Fruit fly (Drosophila melanogaster) whole organism, embryonic: Measurements from ENCODE around the gene CG15308.

Experiments
- Abd-B ChIP-seq: fragments of 200-800 bp; sonication (Bioruptor generic); optimal IDR thresholded peaks from 2 replicates; lab custom pipeline; 2018; ENCODE audit warnings: missing biosample characterization, mild to moderate bottlenecking, missing genetic modification characterization, moderate library complexity
- Ada2b ChIP-seq: fragments of 200-800 bp; sonication (Bioruptor generic); IDR thresholded peaks from 2 replicates; pipeline ENCODE4 v1.3.6; 2022; ENCODE audit warnings: missing biosample characterization, missing genetic modification characterization
- Bteb2 ChIP-seq: fragments of 200-800 bp; sonication (Bioruptor generic); optimal IDR thresholded peaks from 2 replicates; lab custom pipeline; 2016; ENCODE audit warnings: missing biosample characterization, missing genetic modification characterization
- CG10147 ChIP-seq: fragments of 200-800 bp; sonication (Bioruptor generic); optimal IDR thresholded peaks from 2 replicates; lab custom pipeline; 2019; ENCODE audit warnings: missing biosample characterization, mild to moderate bottlenecking, missing genetic modification characterization, moderate library complexity
- CG10321 ChIP-seq: fragments of 200-800 bp; sonication (Bioruptor generic); IDR thresholded peaks from 2 replicates; pipeline ENCODE4 v1.3.6; 2022; ENCODE audit warnings: missing biosample characterization, missing genetic modification characterization
- CG10979 ChIP-seq: fragments of 200-800 bp; sonication (Bioruptor generic); optimal IDR thresholded peaks from 2 replicates; lab custom pipeline; 2018; ENCODE audit warnings: missing biosample characterization, mild to moderate bottlenecking, missing genetic modification characterization, moderate library complexity
- CG11247 ChIP-seq: fragments of 200-800 bp; sonication (Bioruptor generic); IDR thresholded peaks from 2 replicates; pipeline ENCODE4 v1.3.6; 2022; ENCODE audit warnings: missing biosample characterization, missing genetic modification characterization
- CG11560 ChIP-seq: fragments of 200-800 bp; sonication (Bioruptor generic); IDR thresholded peaks from 3 replicates; pipeline ENCODE4 v1.3.6; 2022; ENCODE audit warnings: missing biosample characterization, missing genetic modification characterization
- CG14014 ChIP-seq: fragments of 200-800 bp; sonication (Bioruptor generic); IDR thresholded peaks from 2 replicates; pipeline ENCODE4 v1.3.6; 2022; ENCODE audit warnings: missing biosample characterization, missing genetic modification characterization
- CG15479 ChIP-seq: fragments of 200-800 bp; sonication (Bioruptor generic); optimal IDR thresholded peaks from 3 replicates; lab custom pipeline; 2019; ENCODE audit warnings: missing biosample characterization, mild to moderate bottlenecking, missing genetic modification characterization, moderate library complexity
- CG17361 ChIP-seq: fragments of 200-800 bp; sonication (Bioruptor generic); IDR thresholded peaks from 3 replicates; pipeline ENCODE4 v1.3.6; 2022; ENCODE audit warnings: missing biosample characterization, missing genetic modification characterization
- CG17385 ChIP-seq: fragments of 200-800 bp; sonication (Bioruptor generic); optimal IDR thresholded peaks from 3 replicates; lab custom pipeline; 2018; ENCODE audit warnings: missing biosample characterization, mild to moderate bottlenecking, missing genetic modification characterization
- CG18011 ChIP-seq: fragments of 200-800 bp; sonication (Bioruptor generic); optimal IDR thresholded peaks from 2 replicates; lab custom pipeline; 2017; ENCODE audit warnings: missing biosample characterization, missing genetic modification characterization, mild to moderate bottlenecking, moderate library complexity, missing genotype
- CG3726 ChIP-seq: fragments of 200-800 bp; sonication (Bioruptor generic); IDR thresholded peaks from 3 replicates; pipeline ENCODE4, ENCODE4 v1.3.6; 2022; ENCODE audit warnings: missing biosample characterization, missing genetic modification characterization
- CG3838 ChIP-seq: fragments of 200-800 bp; sonication (Bioruptor generic); optimal IDR thresholded peaks from 3 replicates; lab custom pipeline; 2016; ENCODE audit warnings: missing biosample characterization, missing genetic modification characterization
- CG4282 ChIP-seq: fragments of 200-800 bp; sonication (Bioruptor generic); optimal IDR thresholded peaks from 2 replicates; lab custom pipeline; 2016; ENCODE audit warnings: missing biosample characterization, missing genetic modification characterization
- CG4854 ChIP-seq: fragments of 200-800 bp; sonication (Bioruptor generic); optimal IDR thresholded peaks from 2 replicates; lab custom pipeline; 2016; ENCODE audit warnings: missing biosample characterization, missing genetic modification characterization, inconsistent platforms
- CG8388 ChIP-seq: fragments of 200-800 bp; sonication (Bioruptor generic); optimal IDR thresholded peaks from 2 replicates; lab custom pipeline; 2019; ENCODE audit warnings: missing biosample characterization, mild to moderate bottlenecking, missing genetic modification characterization, moderate library complexity
- CG8765 ChIP-seq: fragments of 200-800 bp; sonication (Bioruptor generic); IDR thresholded peaks from 2 replicates; pipeline ENCODE4 v1.3.6; 2022; ENCODE audit warnings: missing biosample characterization, missing genetic modification characterization
- CG9609 ChIP-seq: fragments of 200-800 bp; sonication (Bioruptor generic); optimal IDR thresholded peaks from 3 replicates; lab custom pipeline; 2016; ENCODE audit warnings: missing biosample characterization, missing genetic modification characterization
- Chrac-16 ChIP-seq: fragments of 200-800 bp; sonication (Bioruptor generic); optimal IDR thresholded peaks from 3 replicates; lab custom pipeline; 2016; ENCODE audit warnings: missing biosample characterization, missing genetic modification characterization
- D19B ChIP-seq: fragments of 200-800 bp; sonication (Bioruptor generic); optimal IDR thresholded peaks from 2 replicates; lab custom pipeline; 2017; ENCODE audit warnings: missing biosample characterization, mild to moderate bottlenecking, missing genetic modification characterization
- Ets97D ChIP-seq: fragments of 200-800 bp; sonication (Bioruptor generic); optimal IDR thresholded peaks from 3 replicates; lab custom pipeline; 2016; ENCODE audit warnings: missing biosample characterization, missing genetic modification characterization
- Fer1 ChIP-seq: fragments of 200-800 bp; sonication (Bioruptor generic); optimal IDR thresholded peaks from 2 replicates; lab custom pipeline; 2017; ENCODE audit warnings: missing biosample characterization, mild to moderate bottlenecking, missing genetic modification characterization
- HmgZ ChIP-seq: fragments of 200-800 bp; sonication (Bioruptor generic); optimal IDR thresholded peaks from 2 replicates; lab custom pipeline; 2018; ENCODE audit warnings: missing biosample characterization, mild to moderate bottlenecking, missing genetic modification characterization
- Hmx ChIP-seq: fragments of 200-800 bp; sonication (Bioruptor generic); optimal IDR thresholded peaks from 2 replicates; lab custom pipeline; 2016; ENCODE audit warnings: missing biosample characterization, missing genetic modification characterization
- Hr3 ChIP-seq: fragments of 200-800 bp; sonication (Bioruptor generic); optimal IDR thresholded peaks from 3 replicates; lab custom pipeline; 2016; ENCODE audit warnings: missing biosample characterization, missing genetic modification characterization
- Lhr ChIP-seq: fragments of 200-800 bp; sonication (Bioruptor generic); optimal IDR thresholded peaks from 3 replicates; lab custom pipeline; 2017; ENCODE audit warnings: mild to moderate bottlenecking, missing biosample characterization, missing genetic modification reagents, missing genetic modification characterization
- Sox100B ChIP-seq: fragments of 200-800 bp; sonication (Bioruptor generic); optimal IDR thresholded peaks from 3 replicates; lab custom pipeline; 2018; ENCODE audit warnings: missing biosample characterization, mild to moderate bottlenecking, missing genetic modification characterization
- Spps ChIP-seq: fragments of 200-800 bp; sonication (Bioruptor generic); optimal IDR thresholded peaks from 2 replicates; lab custom pipeline; 2018; ENCODE audit warnings: missing biosample characterization, mild to moderate bottlenecking, missing genetic modification characterization
- Trl ChIP-seq, 3 experiments: fragments of >200 bp in 2 of 3; fragments of 200-800 bp in 1 of 3; sonication (Bioruptor generic) in 1 of 3; optimal IDR thresholded peaks; 2 replicates in 1 of 3; 3 replicates in 2 of 3; lab custom pipeline; 2016 to 2017; ENCODE audit warnings: missing biosample characterization in 1 of 3, missing genetic modification characterization in 1 of 3
- bowl ChIP-seq: fragments of 200-800 bp; sonication (Bioruptor generic); IDR thresholded peaks from 2 replicates; pipeline ENCODE4 v1.3.6; 2022; ENCODE audit warnings: missing biosample characterization, missing genetic modification characterization
- chm ChIP-seq: fragments of 200-800 bp; sonication (Bioruptor generic); IDR thresholded peaks from 2 replicates; pipeline ENCODE4 v1.3.6; 2022; ENCODE audit warnings: missing biosample characterization, missing genetic modification characterization
- da ChIP-seq: fragments of 200-800 bp; sonication (Bioruptor generic); optimal IDR thresholded peaks from 2 replicates; lab custom pipeline; 2016; ENCODE audit warnings: missing biosample characterization, missing genetic modification characterization
- disco-r ChIP-seq: fragments of 200-800 bp; sonication (Bioruptor generic); optimal IDR thresholded peaks from 2 replicates; lab custom pipeline; 2016; ENCODE audit warnings: missing biosample characterization, missing genetic modification characterization
- dysf ChIP-seq: fragments of 200-800 bp; sonication (Bioruptor generic); IDR thresholded peaks from 3 replicates; pipeline ENCODE4 v1.3.6; 2022; ENCODE audit warnings: missing biosample characterization, missing genetic modification characterization
- eyg ChIP-seq: fragments of 200-800 bp; sonication (Bioruptor generic); optimal IDR thresholded peaks from 3 replicates; lab custom pipeline; 2016; ENCODE audit warnings: missing biosample characterization, missing genetic modification characterization
- ftz-f1 ChIP-seq: fragments of 200-800 bp; sonication (Bioruptor generic); optimal IDR thresholded peaks from 2 replicates; lab custom pipeline; 2016; ENCODE audit warnings: missing biosample characterization, missing genetic modification characterization
- gcm ChIP-seq: fragments of 200-800 bp; sonication (Bioruptor generic); optimal IDR thresholded peaks from 2 replicates; lab custom pipeline; 2019; ENCODE audit warnings: missing biosample characterization, mild to moderate bottlenecking, missing genetic modification characterization, moderate library complexity
- gro ChIP-seq: fragments of 200-800 bp; sonication (Bioruptor generic); optimal IDR thresholded peaks from 2 replicates; lab custom pipeline; 2016; ENCODE audit warnings: missing biosample characterization, missing genetic modification characterization
- ham ChIP-seq: fragments of 200-800 bp; sonication (Bioruptor generic); IDR thresholded peaks from 2 replicates; pipeline ENCODE4 v1.3.6; 2022; ENCODE audit warnings: missing biosample characterization, missing genetic modification characterization
- inv ChIP-seq: fragments of 200-800 bp; sonication (Bioruptor generic); IDR thresholded peaks from 2 replicates; pipeline ENCODE4 v1.3.6; 2022; ENCODE audit warnings: missing biosample characterization, missing genetic modification characterization; ENCODE audit not compliant: partially characterized antibody
- kah ChIP-seq: fragments of 200-800 bp; sonication (Bioruptor generic); optimal IDR thresholded peaks from 2 replicates; lab custom pipeline; 2018; ENCODE audit warnings: missing biosample characterization, mild to moderate bottlenecking, missing genetic modification characterization
- kay ChIP-seq: fragments of 200-800 bp; sonication (Bioruptor generic); optimal IDR thresholded peaks from 2 replicates; lab custom pipeline; 2016; ENCODE audit warnings: missing biosample characterization, missing genetic modification characterization
- mirr ChIP-seq: fragments of 200-800 bp; sonication (Bioruptor generic); optimal IDR thresholded peaks from 3 replicates; lab custom pipeline; 2018; ENCODE audit warnings: missing biosample characterization, mild to moderate bottlenecking, missing genetic modification characterization
- otp ChIP-seq: fragments of 200-800 bp; sonication (Bioruptor generic); IDR thresholded peaks from 3 replicates; pipeline ENCODE4, ENCODE4 v1.3.6; 2022; ENCODE audit warnings: missing biosample characterization, missing genetic modification characterization
- pzg ChIP-seq: fragments of 200-800 bp; sonication (Bioruptor generic); optimal IDR thresholded peaks from 3 replicates; lab custom pipeline; 2018; ENCODE audit warnings: missing biosample characterization, mild to moderate bottlenecking, missing genetic modification characterization, moderate library complexity
- sens ChIP-seq: fragments of 200-800 bp; sonication (Bioruptor generic); peaks from one replicate; lab custom pipeline; 2016; ENCODE audit warnings: missing biosample characterization, missing genetic modification characterization
- sisA ChIP-seq: fragments of 200-800 bp; sonication (Bioruptor generic); IDR thresholded peaks from 2 replicates; pipeline ENCODE4 v1.3.6; 2022; ENCODE audit warnings: missing biosample characterization, missing genetic modification characterization
- slp2 ChIP-seq: fragments of 200-800 bp; sonication (Bioruptor generic); optimal IDR thresholded peaks from 2 replicates; lab custom pipeline; 2016; ENCODE audit warnings: missing biosample characterization, missing genetic modification characterization
- vvl ChIP-seq: fragments of 200-800 bp; sonication (Bioruptor generic); IDR thresholded peaks from 2 replicates; pipeline ENCODE4 v1.3.6; 2022; ENCODE audit warnings: missing biosample characterization, missing genetic modification characterization

Gene CG15308

dm6 chrX:10232497-10232896, 13.6 kb upstream of the CG15308 start (continued):
- TF ChIP-seq kay (GFP tag; lab: Kevin White, UChicago) (peak; percentile 43), sisA (GFP tag; lab: Robert Waterston, UW) (peak; percentile 30; the same call in 1 of the 2 replicates), CG4854 (GFP tag; lab: Kevin White, UChicago) (no peak), eyg (GFP tag; lab: Kevin White, UChicago) (peak; percentile 40), Abd-B (GFP tag; lab: Kevin White, UChicago) (peak; percentile 66), gcm (peak; percentile 81), CG10321 (GFP tag; lab: Robert Waterston, UW) (peak; percentile 51; the same call in 1 of the 2 replicates), CG10979 (tag; lab: Kevin White, UChicago) (peak; percentile 62), Trl (optimal IDR thresholded peaks at IDR 0.05; lab: Kevin White, UChicago) (no peak), Trl (GFP tag; optimal IDR thresholded peaks at IDR 0.05; lab: Kevin White, UChicago) (no peak), CG17361 (GFP tag; lab: Robert Waterston, UW) (peak; percentile 84), mirr (GFP tag; lab: Kevin White, UChicago) (no peak), CG14014 (0 out of 2 replicates have a peak, but pooled peaks have one; percentile 48), bowl (GFP tag; lab: Robert Waterston, UW) (peak; percentile 36; the same call in 1 of the 2 replicates), CG11247 (0 out of 2 replicates have a peak, but pooled peaks have one; percentile 22), gro (no peak), vvl (GFP tag; lab: Robert Waterston, UW) (peak; percentile 52), Spps (tag; lab: Kevin White, UChicago) (no peak), CG3838 (peak; percentile 41), CG11560 (tag; lab: Robert Waterston, UW) (no peak), slp2 (GFP tag; lab: Kevin White, UChicago) (peak; percentile 20), disco-r (GFP tag; lab: Kevin White, UChicago) (peak; percentile 44), Fer1 (GFP tag; lab: Kevin White, UChicago) (peak; percentile 80), CG4282 (GFP tag; lab: Kevin White, UChicago) (no peak), inv (GFP tag; lab: Robert Waterston, UW) (no peak), CG3726 (GFP tag; lab: Robert Waterston, UW) (0 out of 3 replicates have a peak, but pooled peaks have one; percentile 59), pzg (no peak), sens (GFP tag; lab: Kevin White, UChicago) (peak; percentile 91), CG17385 (GFP tag; lab: Kevin White, UChicago) (peak; percentile 63), CG18011 (GFP tag; lab: Kevin White, UChicago) (peak; percentile 51), ftz-f1 (no peak), CG8765 (GFP tag; lab: Robert Waterston, UW) (no peak), chm (GFP tag; lab: Robert Waterston, UW) (no peak; the same call in 1 of the 2 replicates), D19B (no peak), Chrac-16 (GFP tag; lab: Kevin White, UChicago) (peak; percentile 56), Hmx (peak; percentile 2), HmgZ (tag; lab: Kevin White, UChicago) (peak; percentile 71), Ets97D (GFP tag; lab: Kevin White, UChicago) (no peak), Ada2b (GFP tag; lab: Robert Waterston, UW) (peak; percentile 34; the same call in 1 of the 2 replicates), Hr3 (GFP tag; lab: Kevin White, UChicago) (peak; percentile 61), da (GFP tag; lab: Kevin White, UChicago) (no peak), CG10147 (GFP tag; lab: Kevin White, UChicago) (peak; percentile 84), CG9609 (GFP tag; lab: Kevin White, UChicago) (peak; percentile 14), CG8388 (GFP tag; lab: Kevin White, UChicago) (peak; percentile 83), CG15479 (GFP tag; lab: Kevin White, UChicago) (no peak), Sox100B (peak; percentile 80), otp (GFP tag; lab: Robert Waterston, UW) (0 out of 3 replicates have a peak, but pooled peaks have one; percentile 32), Lhr (GFP tag; lab: Kevin White, UChicago) (peak; percentile 6), ham (GFP tag; lab: Robert Waterston, UW) (no peak), dysf (GFP tag; lab: Robert Waterston, UW) (peak; percentile 77), kah (peak; percentile 47), Bteb2 (GFP tag; lab: Kevin White, UChicago) (peak; percentile 70)
